Worm (Caenorhabditis elegans) whole organism, L4 larva: ENCODE measurements around the gene zif-1.

ENCODE experiments used
- F10B5.3 ChIP-seq: sonication (generic microtip); optimal IDR thresholded peaks from 2 replicates; lab custom pipeline; 2016; ENCODE audit warnings: mild to moderate bottlenecking, missing genetic modification characterization, missing compliant biosample characterization
- F26F4.8 ChIP-seq: fragments of 200-800 bp; sonication (Bioruptor generic); conservative IDR thresholded peaks from 2 replicates; pipeline ENCODE4 v1.3.6; 2022; ENCODE audit warnings: missing genetic modification characterization, missing compliant biosample characterization
- Y105C5A.15 ChIP-seq: fragments of 200-800 bp; sonication (Bioruptor generic); IDR thresholded peaks from 2 replicates; pipeline ENCODE4 v1.3.6; 2022; ENCODE audit warnings: missing genetic modification characterization, missing compliant biosample characterization
- Y75B8A.6 ChIP-seq: fragments of 200-800 bp; sonication (Bioruptor generic); IDR thresholded peaks from 2 replicates; pipeline ENCODE4 v1.3.6; 2022; ENCODE audit warnings: missing genetic modification reagents, missing genetic modification characterization, missing compliant biosample characterization
- ZK337.2 ChIP-seq: fragments of 200-800 bp; sonication (Bioruptor generic); IDR thresholded peaks from 2 replicates; pipeline ENCODE4 v1.3.6; 2022; ENCODE audit warnings: missing genetic modification reagents, missing genetic modification characterization, missing compliant biosample characterization
- ZK546.5 ChIP-seq, 2 experiments: sonication (generic microtip); optimal IDR thresholded peaks; 2 replicates each; lab custom pipeline; 2017; ENCODE audit warnings: missing biosample characterization in 2 of 2, missing genetic modification characterization in 2 of 2
- ama-1 ChIP-seq: fragments of 150-350 bp; optimal IDR thresholded peaks from 2 replicates; lab custom pipeline; 2014; ENCODE audit warnings: inconsistent platforms, mixed read lengths
- attf-4 ChIP-seq: sonication (generic microtip); optimal IDR thresholded peaks from 3 replicates; lab custom pipeline; 2017; ENCODE audit warnings: missing biosample characterization, missing genetic modification characterization
- ceh-28 ChIP-seq: fragments of 150-350 bp; optimal IDR thresholded peaks from 2 replicates; lab custom pipeline; 2014; ENCODE audit warnings: missing biosample characterization, missing genetic modification reagents, missing genetic modification characterization
- ctbp-1 ChIP-seq: fragments of 200-800 bp; sonication (Bioruptor generic); IDR thresholded peaks from 2 replicates; pipeline ENCODE4 v1.3.6; 2022; ENCODE audit warnings: missing genetic modification reagents, missing genetic modification characterization, missing compliant biosample characterization
- daf-16 ChIP-seq, 3 experiments: sonication (generic microtip); optimal IDR thresholded peaks; 2 replicates each; lab custom pipeline; 2016 to 2017; ENCODE audit warnings: missing genetic modification characterization in 3 of 3, missing genetic modification reagents in 3 of 3, mild to moderate bottlenecking in 2 of 3, missing compliant biosample characterization in 2 of 3, missing biosample characterization in 1 of 3, moderate library complexity in 1 of 3
- dmd-8 ChIP-seq: fragments of 200-800 bp; sonication (Bioruptor generic); IDR thresholded peaks from 2 replicates; pipeline ENCODE4 v1.3.6; 2022; ENCODE audit warnings: missing genetic modification characterization, missing compliant biosample characterization
- dmd-9 ChIP-seq: fragments of 200-800 bp; sonication (Bioruptor generic); IDR thresholded peaks from 2 replicates; pipeline ENCODE4 v1.3.6; 2022; ENCODE audit warnings: missing genetic modification reagents, missing genetic modification characterization, missing compliant biosample characterization
- dve-1 ChIP-seq: sonication (generic microtip); optimal IDR thresholded peaks from 2 replicates; lab custom pipeline; 2017; ENCODE audit warnings: antibody characterized with exemption, mild to moderate bottlenecking, missing genetic modification characterization, missing compliant biosample characterization; ENCODE audit not compliant: insufficient read depth
- egl-27 ChIP-seq: sonication (generic microtip); optimal IDR thresholded peaks from 3 replicates; lab custom pipeline; 2017; ENCODE audit warnings: missing biosample characterization, missing genetic modification reagents, missing genetic modification characterization
- hlh-11 ChIP-seq: fragments of 200-800 bp; sonication (Bioruptor generic); optimal IDR thresholded peaks from 2 replicates; lab custom pipeline; 2018; ENCODE audit warnings: mild to moderate bottlenecking, missing genetic modification characterization, missing compliant biosample characterization
- hmg-1.1 ChIP-seq: fragments of 200-800 bp; sonication (Bioruptor generic); IDR thresholded peaks from 2 replicates; pipeline ENCODE4 v1.3.6; 2022; ENCODE audit warnings: missing genetic modification reagents, missing genetic modification characterization, missing compliant biosample characterization
- lin-15B ChIP-seq: fragments of 150-350 bp; sonication (generic microtip); optimal IDR thresholded peaks from 3 replicates; lab custom pipeline; 2014; ENCODE audit warnings: missing biosample characterization, missing genetic modification characterization
- lin-29 ChIP-seq: fragments of 200-800 bp; sonication (Bioruptor generic); IDR thresholded peaks from 2 replicates; pipeline ENCODE4 v1.3.6; 2022; ENCODE audit warnings: missing genetic modification reagents, missing genetic modification characterization, missing compliant biosample characterization
- lin-38 ChIP-seq: fragments of 200-800 bp; sonication (Bioruptor generic); IDR thresholded peaks from 2 replicates; pipeline ENCODE4 v1.3.6; 2022; ENCODE audit warnings: missing genetic modification reagents, missing genetic modification characterization, missing compliant biosample characterization
- madf-5 ChIP-seq, 2 experiments: fragments of 200-800 bp; sonication (Bioruptor generic); IDR thresholded peaks; 2 replicates each; pipeline ENCODE4 v1.3.6; 2022; ENCODE audit warnings: missing compliant biosample characterization in 2 of 2, missing genetic modification characterization in 2 of 2
- madf-9 ChIP-seq: fragments of 200-800 bp; sonication (Bioruptor generic); conservative IDR thresholded peaks from 2 replicates; pipeline ENCODE4 v1.3.6; 2022; ENCODE audit warnings: missing genetic modification reagents, missing genetic modification characterization, missing compliant biosample characterization
- mxl-2 ChIP-seq: fragments of 200-800 bp; sonication (Bioruptor generic); conservative IDR thresholded peaks from 2 replicates; pipeline ENCODE4 v1.3.6; 2022; ENCODE audit warnings: missing genetic modification reagents, missing genetic modification characterization, missing compliant biosample characterization
- mxl-3 ChIP-seq: fragments of 200-800 bp; sonication (Bioruptor generic); optimal IDR thresholded peaks from 2 replicates; lab custom pipeline; 2018; ENCODE audit warnings: mild to moderate bottlenecking, missing genetic modification characterization, missing compliant biosample characterization
- nhr-10 ChIP-seq: fragments of 150-350 bp; optimal IDR thresholded peaks from 2 replicates; lab custom pipeline; 2014; ENCODE audit warnings: missing biosample characterization, missing genetic modification characterization
- nhr-6 ChIP-seq: fragments of 150-350 bp; optimal IDR thresholded peaks from 2 replicates; lab custom pipeline; 2014; ENCODE audit warnings: missing biosample characterization, missing genetic modification characterization
- nhr-76 ChIP-seq: fragments of 150-350 bp; optimal IDR thresholded peaks from 2 replicates; lab custom pipeline; 2014; ENCODE audit warnings: missing biosample characterization, missing genetic modification characterization
- nhr-77 ChIP-seq: fragments of 150-350 bp; optimal IDR thresholded peaks from 2 replicates; lab custom pipeline; 2014; ENCODE audit warnings: missing biosample characterization, missing genetic modification characterization
- sdz-12 ChIP-seq: fragments of 200-800 bp; sonication (Bioruptor generic); optimal IDR thresholded peaks from 2 replicates; lab custom pipeline; 2018; ENCODE audit warnings: mild to moderate bottlenecking, missing genetic modification characterization, missing compliant biosample characterization
- skn-1 ChIP-seq: fragments of 150-350 bp; optimal IDR thresholded peaks from 2 replicates; lab custom pipeline; 2014; ENCODE audit warnings: missing biosample characterization, missing genetic modification characterization
- snpc-4 ChIP-seq: fragments of 150-350 bp; optimal IDR thresholded peaks from 2 replicates; lab custom pipeline; 2014; ENCODE audit warnings: missing biosample characterization, missing genetic modification characterization
- spr-1 ChIP-seq: sonication (generic microtip); optimal IDR thresholded peaks from 2 replicates; lab custom pipeline; 2016; ENCODE audit warnings: mild to moderate bottlenecking, missing genetic modification characterization, missing compliant biosample characterization
- spr-3 ChIP-seq: fragments of 200-800 bp; sonication (Bioruptor generic); optimal IDR thresholded peaks from 2 replicates; lab custom pipeline; 2018; ENCODE audit warnings: mild to moderate bottlenecking, missing genetic modification characterization, missing compliant biosample characterization
- tra-1 ChIP-seq: fragments of 200-800 bp; sonication (Bioruptor generic); IDR thresholded peaks from 2 replicates; pipeline ENCODE4 v1.3.6; 2022; ENCODE audit warnings: missing genetic modification reagents, missing genetic modification characterization, missing compliant biosample characterization
- vab-7 ChIP-seq: fragments of 200-800 bp; sonication (Bioruptor generic); IDR thresholded peaks from 2 replicates; pipeline ENCODE4 v1.3.6; 2022; ENCODE audit warnings: missing genetic modification reagents, missing genetic modification characterization, missing compliant biosample characterization
- zfp-2 ChIP-seq: sonication (generic microtip); optimal IDR thresholded peaks from 2 replicates; lab custom pipeline; 2016; ENCODE audit warnings: mild to moderate bottlenecking, missing genetic modification characterization, missing compliant biosample characterization
- zfp-3 ChIP-seq: fragments of 200-800 bp; sonication (Bioruptor generic); conservative IDR thresholded peaks from 2 replicates; pipeline ENCODE4 v1.3.6; 2022; ENCODE audit warnings: missing genetic modification reagents, missing genetic modification characterization, missing compliant biosample characterization
- zip-11 ChIP-seq: fragments of 200-800 bp; sonication (Bioruptor generic); IDR thresholded peaks from 2 replicates; pipeline ENCODE4 v1.3.6; 2022; ENCODE audit warnings: missing genetic modification characterization, missing compliant biosample characterization
- ztf-7 ChIP-seq: fragments of 150-350 bp; optimal IDR thresholded peaks from 2 replicates; lab custom pipeline; 2014; ENCODE audit warnings: missing biosample characterization, missing genetic modification characterization

The zif-1 gene

DNA sequence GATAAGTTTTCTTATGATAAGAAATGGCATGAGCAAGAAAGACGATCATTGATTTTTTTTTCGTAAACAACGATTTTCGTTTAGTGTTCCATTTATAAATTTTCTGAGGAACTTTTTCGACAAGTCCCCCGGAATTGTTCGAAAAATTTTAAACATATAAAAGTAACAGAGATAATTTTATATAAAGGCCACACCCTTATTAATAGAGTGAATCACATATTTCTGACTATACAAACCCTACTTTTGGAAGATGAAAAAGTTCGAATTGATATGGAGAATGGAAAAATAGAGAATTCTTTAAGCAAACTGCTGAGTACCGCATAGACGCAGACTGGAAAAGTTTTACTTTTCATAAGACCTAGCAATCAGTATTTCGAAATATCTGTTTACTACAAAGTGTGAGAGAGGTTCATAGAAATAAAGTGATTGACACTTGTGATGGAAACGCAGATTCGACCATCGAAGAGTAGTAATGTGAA, 48.6 kb downstream of the zif-1 start (continued):
- TF ChIP-seq daf-16 (GFP tag; optimal IDR thresholded peaks at IDR 0.05; lab: Kevin White, UChicago) (peak; percentile 23 to 52), daf-16 (tag; optimal IDR thresholded peaks at IDR 0.05; lab: Kevin White, UChicago) (peak; percentile 97), nhr-10 (tag; lab: Kevin White, UChicago) (peak; percentile 31), spr-1 (tag; lab: Kevin White, UChicago) (peak; percentile 27), tra-1 (peak; percentile 87), madf-9 (GFP tag; lab: Robert Waterston, UW) (peak; percentile 62), ztf-7 (tag; lab: Kevin White, UChicago) (peak; percentile 65), skn-1 (no peak), attf-4 (peak; percentile 2), Y75B8A.6 (GFP tag; lab: Robert Waterston, UW) (peak; percentile 85), zfp-2 (tag; lab: Kevin White, UChicago) (no peak), spr-3 (GFP tag; lab: Kevin White, UChicago) (peak; percentile 5), F10B5.3 (tag; lab: Kevin White, UChicago) (no peak), nhr-76 (tag; lab: Kevin White, UChicago) (peak; percentile 11), lin-38 (GFP tag; lab: Robert Waterston, UW) (peak; percentile 68), F26F4.8 (no peak), ctbp-1 (GFP tag; lab: Robert Waterston, UW) (peak; percentile 76), hlh-11 (tag; lab: Kevin White, UChicago) (peak; percentile 85), vab-7 (GFP tag; lab: Robert Waterston, UW) (peak; percentile 59; the same call in 1 of the 2 replicates), Y105C5A.15 (no peak), zip-11 (GFP tag; lab: Robert Waterston, UW) (no peak), egl-27 (tag; lab: Kevin White, UChicago) (no peak), ceh-28 (tag; lab: Kevin White, UChicago) (peak; percentile 36), ZK546.5 (tag; optimal IDR thresholded peaks at IDR 0.05; lab: Kevin White, UChicago) (no peak), madf-5 (GFP tag; IDR thresholded peaks at IDR 0.05; lab: Robert Waterston, UW) (peak in 1 of 2 experiments; percentile 4; a peak in 1 of 4 replicates), mxl-3 (no peak), nhr-77 (tag; lab: Kevin White, UChicago) (peak; percentile 75), sdz-12 (GFP tag; lab: Kevin White, UChicago) (peak; percentile 86), dmd-8 (no peak), mxl-2 (GFP tag; lab: Robert Waterston, UW) (no peak), ama-1 (lab: Kevin White, UChicago) (peak; percentile 90), dve-1 (tag; lab: Kevin White, UChicago) (peak; percentile 94), dmd-9 (GFP tag; lab: Robert Waterston, UW) (no peak), zfp-3 (GFP tag; lab: Robert Waterston, UW) (peak; percentile 98)
- TF ChIP-seq, all 104 proteins: peak for 63

- no peak for TF ChIP-seq snpc-4 (tag; lab: Kevin White, UChicago)
- no peak for TF ChIP-seq nhr-6
- TF ChIP-seq spr-3 (GFP tag; lab: Kevin White, UChicago), result no peak
- peak; percentile 49; the same call in 1 of the 2 replicates for TF ChIP-seq mxl-2 (GFP tag; lab: Robert Waterston, UW)
- 0 out of 2 replicates have a peak, but pooled peaks have one; percentile 9 for TF ChIP-seq tra-1
- TF ChIP-seq lin-29 (GFP tag; lab: Robert Waterston, UW), result no peak
- no peak for TF ChIP-seq vab-7 (GFP tag; lab: Robert Waterston, UW)
- TF ChIP-seq egl-27 (tag; lab: Kevin White, UChicago), result no peak
- no peak for TF ChIP-seq hmg-1.1 (GFP tag; lab: Robert Waterston, UW)
- 0 out of 4 replicates have a peak, but pooled peaks of 1 of the 2 experiments have one; percentile 6 for TF ChIP-seq madf-5 (GFP tag; IDR thresholded peaks at IDR 0.05; lab: Robert Waterston, UW)
- no peak for TF ChIP-seq lin-15B (tag; lab: Kevin White, UChicago)
- no peak for TF ChIP-seq lin-38 (GFP tag; lab: Robert Waterston, UW)
- TF ChIP-seq F26F4.8, result no peak
- 0 out of 2 replicates have a peak, but pooled peaks have one; percentile 54 for TF ChIP-seq ZK337.2
Observed at ce11 chrIII:9051714-9052113, 49.1 kb downstream of the zif-1 start.
